Worm (Caenorhabditis elegans): ENCODE measurements around the gene ebp-2.

ebp-2 gene

ce11 chrII:11440265-11440664, 2.3 kb upstream of the ebp-2 start, which contains the start of gene VW02B12L.2 (continued):
- TF ChIP-seq nhr-25 (tag; optimal IDR thresholded peaks at IDR 0.05): peak; percentile 17
- TF ChIP-seq nhr-11 (tag; optimal IDR thresholded peaks at IDR 0.05): no peak
- TF ChIP-seq egl-5 (tag; optimal IDR thresholded peaks at IDR 0.05): no peak
- peak; percentile 67 for TF ChIP-seq lin-39 (tag; optimal IDR thresholded peaks at IDR 0.05)
- TF ChIP-seq ceh-9 (tag; optimal IDR thresholded peaks at IDR 0.05): no peak

ce11 chrII:11443128-11443527, 603 bp downstream of the ebp-2 start:
- TF ChIP-seq nhr-77 (tag; optimal IDR thresholded peaks at IDR 0.05) (no peak), lin-39 (tag; optimal IDR thresholded peaks at IDR 0.05) (no peak), egl-5 (tag; optimal IDR thresholded peaks at IDR 0.05) (no peak), snpc-4 (tag; optimal IDR thresholded peaks at IDR 0.05) (no peak), fkh-10 (GFP tag; optimal IDR thresholded peaks at IDR 0.05) (no peak), jun-1 (tag; optimal IDR thresholded peaks at IDR 0.05) (no peak), nhr-76 (tag; optimal IDR thresholded peaks at IDR 0.05) (no peak), ztf-11 (tag; optimal IDR thresholded peaks at IDR 0.05) (no peak), pqm-1 (tag; optimal IDR thresholded peaks at IDR 0.05) (no peak), pha-4 (tag; optimal IDR thresholded peaks at IDR 0.05) (no peak), ceh-28 (tag; optimal IDR thresholded peaks at IDR 0.05) (no peak), unc-62 (GFP tag; optimal IDR thresholded peaks at IDR 0.05) (no peak), nhr-43 (tag; optimal IDR thresholded peaks at IDR 0.05; ENCODE audit: poor library complexity, severe bottlenecking) (no peak), hmg-11 (tag; optimal IDR thresholded peaks at IDR 0.05) (no peak), nfya-1 (tag; optimal IDR thresholded peaks at IDR 0.05; ENCODE audit: insufficient read depth) (no peak), nhr-25 (tag; optimal IDR thresholded peaks at IDR 0.05) (no peak), nhr-67 (tag; optimal IDR thresholded peaks at IDR 0.05) (no peak)

- TF ChIP-seq elt-1 (tag; optimal IDR thresholded peaks at IDR 0.05) (no peak), zag-1 (tag; optimal IDR thresholded peaks at IDR 0.05) (no peak), nhr-67 (tag; optimal IDR thresholded peaks at IDR 0.05) (no peak), nhr-237 (tag; optimal IDR thresholded peaks at IDR 0.05) (no peak), nhr-28 (tag; optimal IDR thresholded peaks at IDR 0.05) (no peak), mdl-1 (tag; optimal IDR thresholded peaks at IDR 0.05) (no peak), unc-39 (tag; optimal IDR thresholded peaks at IDR 0.05) (no peak), lin-39 (tag; optimal IDR thresholded peaks at IDR 0.05) (no peak)
These were observed 1.3 kb downstream of the ebp-2 start, which contains the start of gene adbp-1 for ce11 chrII:11443862-11444261. TSS of gene adbp-1 (plus strand) at chrII:11444162.

ce11 chrII:11444973-11445372, 2.4 kb downstream of the ebp-2 start, which contains the start of gene W02B12.13:
TSS of gene W02B12.13 (plus strand) at chrII:11445273.
- TF ChIP-seq elt-3 (tag; optimal IDR thresholded peaks at IDR 0.05): no peak
- no peak for TF ChIP-seq lin-15B (tag; optimal IDR thresholded peaks at IDR 0.05)
- no peak for TF ChIP-seq pqm-1 (tag; optimal IDR thresholded peaks at IDR 0.05)
- no peak for TF ChIP-seq unc-39 (tag; optimal IDR thresholded peaks at IDR 0.05)
- no peak for TF ChIP-seq mml-1 (tag; optimal IDR thresholded peaks at IDR 0.05)
- TF ChIP-seq ZK546.5 (tag; optimal IDR thresholded peaks at IDR 0.05): no peak
- TF ChIP-seq lin-39 (tag; optimal IDR thresholded peaks at IDR 0.05): no peak
- no peak for TF ChIP-seq hmg-11 (tag; optimal IDR thresholded peaks at IDR 0.05)
- TF ChIP-seq nhr-76 (tag; optimal IDR thresholded peaks at IDR 0.05): no peak

- TF ChIP-seq elt-3 (tag; optimal IDR thresholded peaks at IDR 0.05): no peak
- TF ChIP-seq nhr-11 (tag; optimal IDR thresholded peaks at IDR 0.05): no peak
- peak; percentile 72 for TF ChIP-seq pqm-1 (tag; optimal IDR thresholded peaks at IDR 0.05)
- peak; percentile 77 for TF ChIP-seq elt-2 (tag; optimal IDR thresholded peaks at IDR 0.05)
These were observed 6.2 kb downstream of the ebp-2 start, which contains the start of gene W02B12.1 for ce11 chrII:11448753-11449152. TSS of gene W02B12.1 (plus strand) at chrII:11449021.

- no peak for TF ChIP-seq nhr-25 (tag; optimal IDR thresholded peaks at IDR 0.05)
- TF ChIP-seq nfya-1 (tag; optimal IDR thresholded peaks at IDR 0.05; ENCODE audit: insufficient read depth): no peak
- no peak for TF ChIP-seq hmg-11 (tag; optimal IDR thresholded peaks at IDR 0.05)
- no peak for TF ChIP-seq sea-2 (GFP tag; optimal IDR thresholded peaks at IDR 0.05)
These were observed 8.4 kb downstream of the ebp-2 start for ce11 chrII:11450882-11451281.
